Fruit fly (Drosophila melanogaster) whole organism, embryonic: ENCODE measurements around the gene Cdc7.
A peak's percentile ranks its signal among the peaks of the same experiment; 100 is the strongest.

Experiments used
- ATbp ChIP-seq: fragments of 200-800 bp; sonication (Bioruptor generic); optimal IDR thresholded peaks from 2 replicates; lab custom pipeline; 2017; ENCODE audit warnings: missing biosample characterization, mild to moderate bottlenecking, missing genetic modification characterization, missing genetic modification reagents
- B-H2 ChIP-seq: fragments of 200-800 bp; sonication (Bioruptor generic); optimal IDR thresholded peaks from 2 replicates; lab custom pipeline; 2018; ENCODE audit warnings: missing biosample characterization, mild to moderate bottlenecking, missing genetic modification characterization
- CG10543 ChIP-seq: fragments of 200-800 bp; sonication (Bioruptor generic); optimal IDR thresholded peaks from 3 replicates; lab custom pipeline; 2017; ENCODE audit warnings: missing biosample characterization, mild to moderate bottlenecking, missing genetic modification characterization, moderate library complexity
- CG12659 ChIP-seq: fragments of 200-800 bp; sonication (Bioruptor generic); optimal IDR thresholded peaks from 3 replicates; lab custom pipeline; 2017; ENCODE audit warnings: mild to moderate bottlenecking, missing biosample characterization, missing genetic modification reagents, missing genetic modification characterization
- CG12769 ChIP-seq: fragments of 200-800 bp; sonication (Bioruptor generic); optimal IDR thresholded peaks from 2 replicates; lab custom pipeline; 2019; ENCODE audit warnings: missing biosample characterization, mild to moderate bottlenecking, missing genetic modification characterization, moderate library complexity
- CG13624 ChIP-seq: fragments of 200-800 bp; sonication (Bioruptor generic); optimal IDR thresholded peaks from 2 replicates; lab custom pipeline; 2016; ENCODE audit warnings: missing biosample characterization, missing genetic modification characterization
- CG13894 ChIP-seq: fragments of 200-800 bp; sonication (Bioruptor generic); optimal IDR thresholded peaks from 3 replicates; lab custom pipeline; 2018; ENCODE audit warnings: missing biosample characterization, mild to moderate bottlenecking, missing genetic modification characterization, moderate library complexity
- CG14441 ChIP-seq: fragments of 200-800 bp; sonication (Bioruptor generic); IDR thresholded peaks from 2 replicates; pipeline ENCODE4 v1.3.6; 2022; ENCODE audit warnings: missing biosample characterization, missing genetic modification characterization
- CG15011 ChIP-seq: fragments of 200-800 bp; sonication (Bioruptor generic); optimal IDR thresholded peaks from 3 replicates; lab custom pipeline; 2018; ENCODE audit warnings: missing biosample characterization, mild to moderate bottlenecking, missing genetic modification characterization
- CG15514 ChIP-seq: fragments of 200-800 bp; sonication (Bioruptor generic); optimal IDR thresholded peaks from 3 replicates; lab custom pipeline; 2017; ENCODE audit warnings: missing biosample characterization, missing genetic modification characterization, mild to moderate bottlenecking, moderate library complexity, missing genetic modification reagents
- CG1603 ChIP-seq: fragments of 200-800 bp; sonication (Bioruptor generic); optimal IDR thresholded peaks from 2 replicates; lab custom pipeline; 2019; ENCODE audit warnings: missing biosample characterization, mild to moderate bottlenecking, missing genetic modification characterization, moderate library complexity
- CG2199 ChIP-seq: fragments of 200-800 bp; sonication (Bioruptor generic); IDR thresholded peaks from 3 replicates; pipeline ENCODE4 v1.3.6; 2022; ENCODE audit warnings: missing biosample characterization, missing genetic modification characterization
- CG2678 ChIP-seq: fragments of 200-800 bp; sonication (Bioruptor generic); optimal IDR thresholded peaks from 3 replicates; lab custom pipeline; 2019; ENCODE audit warnings: missing biosample characterization, mild to moderate bottlenecking, missing genetic modification characterization, moderate library complexity
- CG3065 ChIP-seq: fragments of 200-800 bp; sonication (Bioruptor generic); optimal IDR thresholded peaks from 2 replicates; lab custom pipeline; 2016; ENCODE audit warnings: missing biosample characterization, missing genetic modification characterization
- CG31224 ChIP-seq: fragments of 200-800 bp; sonication (Bioruptor generic); IDR thresholded peaks from 2 replicates; pipeline ENCODE4 v1.3.6; 2022; ENCODE audit warnings: missing biosample characterization, missing genetic modification characterization
- CG4617 ChIP-seq: fragments of 200-800 bp; sonication (Bioruptor generic); optimal IDR thresholded peaks from 3 replicates; lab custom pipeline; 2016; ENCODE audit warnings: missing biosample characterization, missing genetic modification characterization, borderline replicate concordance
- CG6175 ChIP-seq: fragments of 200-800 bp; sonication (Bioruptor generic); IDR thresholded peaks from 3 replicates; pipeline ENCODE4 v1.3.6; 2022; ENCODE audit warnings: missing biosample characterization, missing genetic modification characterization
- CG6654 ChIP-seq: fragments of 200-800 bp; sonication (Bioruptor generic); optimal IDR thresholded peaks from 2 replicates; lab custom pipeline; 2017; ENCODE audit warnings: missing biosample characterization, mild to moderate bottlenecking, missing genetic modification characterization
- CG8290 ChIP-seq, 3 experiments: fragments of 200-800 bp; sonication (Bioruptor generic); optimal IDR thresholded peaks; 2 replicates each; lab custom pipeline; 2016 to 2019; ENCODE audit warnings: missing biosample characterization in 3 of 3, missing genetic modification characterization in 3 of 3, mild to moderate bottlenecking in 2 of 3, moderate library complexity in 1 of 3
- CG8388 ChIP-seq: fragments of 200-800 bp; sonication (Bioruptor generic); optimal IDR thresholded peaks from 2 replicates; lab custom pipeline; 2019; ENCODE audit warnings: missing biosample characterization, mild to moderate bottlenecking, missing genetic modification characterization, moderate library complexity
- CG9876 ChIP-seq: fragments of 200-800 bp; sonication (Bioruptor generic); optimal IDR thresholded peaks from 2 replicates; lab custom pipeline; 2016; ENCODE audit warnings: missing biosample characterization, missing genetic modification characterization
- Dbx ChIP-seq: fragments of 200-800 bp; sonication (Bioruptor generic); IDR thresholded peaks from 3 replicates; pipeline ENCODE4 v1.3.6; 2022; ENCODE audit warnings: missing biosample characterization, missing genetic modification characterization
- Deaf1 ChIP-seq: fragments of 200-800 bp; optimal IDR thresholded peaks from 3 replicates; lab custom pipeline; 2019; ENCODE audit warnings: missing biosample characterization, mild to moderate bottlenecking, missing genetic modification characterization, moderate library complexity
- Fer1 ChIP-seq: fragments of 200-800 bp; sonication (Bioruptor generic); optimal IDR thresholded peaks from 2 replicates; lab custom pipeline; 2017; ENCODE audit warnings: missing biosample characterization, mild to moderate bottlenecking, missing genetic modification characterization
- Hmr ChIP-seq: fragments of 200-800 bp; sonication (Bioruptor generic); optimal IDR thresholded peaks from 3 replicates; lab custom pipeline; 2017; ENCODE audit warnings: mild to moderate bottlenecking, missing biosample characterization, missing genetic modification reagents, missing genetic modification characterization
- Hr51 ChIP-seq, 2 experiments: fragments of 200-800 bp; sonication (Bioruptor generic); optimal IDR thresholded peaks; 2 replicates in 1 of 2; 3 replicates in 1 of 2; lab custom pipeline; 2016 to 2018; ENCODE audit warnings: missing biosample characterization in 2 of 2, missing genetic modification characterization in 2 of 2, mild to moderate bottlenecking in 1 of 2, moderate library complexity in 1 of 2
- Lim3 ChIP-seq: fragments of 200-800 bp; sonication (Bioruptor generic); IDR thresholded peaks from 2 replicates; pipeline ENCODE4 v1.3.6; 2022; ENCODE audit warnings: missing biosample characterization, missing genetic modification characterization
- Meics ChIP-seq: fragments of 200-800 bp; sonication (Bioruptor generic); optimal IDR thresholded peaks from 2 replicates; lab custom pipeline; 2017; ENCODE audit warnings: missing biosample characterization, mild to moderate bottlenecking, missing genetic modification characterization
- NFAT ChIP-seq: fragments of 200-800 bp; sonication (Bioruptor generic); IDR thresholded peaks from 2 replicates; pipeline ENCODE4 v1.3.6; 2022; ENCODE audit warnings: missing biosample characterization, missing genetic modification characterization
- Pdp1 ChIP-seq, 2 experiments: fragments of 200-800 bp; sonication (Bioruptor generic); optimal IDR thresholded peaks; 3 replicates each; lab custom pipeline; 2016; ENCODE audit warnings: missing biosample characterization in 2 of 2, missing genetic modification characterization in 2 of 2, mild to moderate bottlenecking in 1 of 2, moderate library complexity in 1 of 2
- Poxn ChIP-seq: fragments of 200-800 bp; sonication (Bioruptor generic); IDR thresholded peaks from 2 replicates; pipeline ENCODE4 v1.3.6; 2022; ENCODE audit warnings: missing biosample characterization, missing genetic modification characterization
- bowl ChIP-seq: fragments of 200-800 bp; sonication (Bioruptor generic); IDR thresholded peaks from 2 replicates; pipeline ENCODE4 v1.3.6; 2022; ENCODE audit warnings: missing biosample characterization, missing genetic modification characterization
- caup ChIP-seq: fragments of 200-800 bp; sonication (Bioruptor generic); optimal IDR thresholded peaks from 3 replicates; lab custom pipeline; 2017; ENCODE audit warnings: missing biosample characterization, mild to moderate bottlenecking, missing genetic modification characterization, moderate library complexity; ENCODE audit not compliant: severe bottlenecking
- cg ChIP-seq: fragments of 200-800 bp; sonication (Bioruptor generic); optimal IDR thresholded peaks from 3 replicates; lab custom pipeline; 2019; ENCODE audit warnings: missing biosample characterization, mild to moderate bottlenecking, missing genetic modification characterization, moderate library complexity
- crc ChIP-seq: fragments of 200-800 bp; sonication (Bioruptor generic); optimal IDR thresholded peaks from 2 replicates; lab custom pipeline; 2016; ENCODE audit warnings: missing biosample characterization, missing genetic modification characterization
- crol ChIP-seq: fragments of 200-800 bp; sonication (Bioruptor generic); IDR thresholded peaks from 2 replicates; pipeline ENCODE4 v1.3.6; 2022; ENCODE audit warnings: missing biosample characterization, missing genetic modification characterization
- ewg ChIP-seq: fragments of 200-800 bp; sonication (Bioruptor generic); optimal IDR thresholded peaks from 3 replicates; lab custom pipeline; 2017; ENCODE audit warnings: mild to moderate bottlenecking, missing biosample characterization, missing genetic modification reagents, missing genetic modification characterization
- gcm2 ChIP-seq: fragments of 200-800 bp; sonication (Bioruptor generic); optimal IDR thresholded peaks from 2 replicates; lab custom pipeline; 2016; ENCODE audit warnings: missing biosample characterization, missing genetic modification characterization
- grau ChIP-seq: fragments of 200-800 bp; optimal IDR thresholded peaks from 3 replicates; lab custom pipeline; 2019; ENCODE audit warnings: missing biosample characterization, mild to moderate bottlenecking, missing genetic modification characterization, moderate library complexity
- kni ChIP-seq: fragments of 200-800 bp; sonication (Bioruptor generic); optimal IDR thresholded peaks from 3 replicates; lab custom pipeline; 2017; ENCODE audit warnings: mild to moderate bottlenecking, missing biosample characterization, missing genetic modification reagents, missing genetic modification characterization
- lab ChIP-seq: fragments of 200-800 bp; sonication (Bioruptor generic); optimal IDR thresholded peaks from 3 replicates; lab custom pipeline; 2017; ENCODE audit warnings: missing biosample characterization, missing genetic modification characterization, mild to moderate bottlenecking, moderate library complexity, missing genetic modification reagents
- mirr ChIP-seq: fragments of 200-800 bp; sonication (Bioruptor generic); optimal IDR thresholded peaks from 3 replicates; lab custom pipeline; 2018; ENCODE audit warnings: missing biosample characterization, mild to moderate bottlenecking, missing genetic modification characterization
- nerfin-1 ChIP-seq: fragments of 200-800 bp; sonication (Bioruptor generic); optimal IDR thresholded peaks from 3 replicates; lab custom pipeline; 2019; ENCODE audit warnings: missing biosample characterization, mild to moderate bottlenecking, missing genetic modification characterization, moderate library complexity
- psq ChIP-seq: fragments of 200-800 bp; sonication (Bioruptor generic); optimal IDR thresholded peaks from 2 replicates; lab custom pipeline; 2017; ENCODE audit warnings: missing biosample characterization, missing genetic modification characterization
- sd ChIP-seq: fragments of 200-800 bp; sonication (Bioruptor generic); optimal IDR thresholded peaks from 3 replicates; lab custom pipeline; 2018; ENCODE audit warnings: missing biosample characterization, mild to moderate bottlenecking, missing genetic modification characterization, moderate library complexity
- twi ChIP-seq: fragments of 200-800 bp; optimal IDR thresholded peaks from 2 replicates; lab custom pipeline; 2019; ENCODE audit warnings: missing biosample characterization, mild to moderate bottlenecking, missing genetic modification characterization, moderate library complexity
- unc-4 ChIP-seq: fragments of 200-800 bp; sonication (Bioruptor generic); IDR thresholded peaks from 2 replicates; pipeline ENCODE4 v1.3.6; 2022; ENCODE audit warnings: missing biosample characterization, missing genetic modification characterization; ENCODE audit not compliant: partially characterized antibody

Cdc7 gene

DNA sequence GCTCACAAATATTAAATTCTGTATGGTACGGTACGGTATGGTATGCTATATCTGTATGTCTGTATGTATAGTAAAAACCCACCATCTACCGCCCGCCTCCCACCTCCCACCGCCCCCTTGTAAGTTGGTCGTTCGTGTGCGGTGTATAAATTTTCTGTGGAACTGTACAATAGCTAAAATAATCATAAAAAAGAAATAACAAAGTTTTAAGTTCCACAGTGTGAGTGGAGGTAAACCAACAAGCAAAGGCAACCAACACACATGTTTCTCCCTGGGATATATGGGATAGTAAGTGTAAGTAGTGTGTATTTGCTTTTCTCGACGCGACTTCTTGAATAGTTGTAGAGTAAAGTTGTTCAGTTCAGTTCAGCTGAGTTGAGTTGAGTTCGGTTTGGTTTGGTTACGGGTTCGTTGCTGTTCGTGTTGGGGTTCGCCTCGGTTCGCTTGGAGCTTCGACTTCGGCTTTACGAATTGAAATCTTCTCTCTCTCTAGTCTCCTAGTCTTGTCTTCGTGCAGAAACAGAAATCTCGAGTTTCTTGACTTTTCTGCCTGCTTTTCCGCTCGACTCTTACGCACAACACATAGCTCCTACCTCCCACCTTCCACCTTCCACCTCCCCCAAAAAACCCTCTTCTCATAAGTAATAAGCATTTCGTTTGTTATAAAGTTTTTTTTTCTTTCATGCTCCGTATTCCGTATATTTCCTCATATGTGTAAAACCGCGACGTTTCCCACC is 52.4 kb downstream of the Cdc7 start:
- no peak for TF ChIP-seq CG15011 (GFP tag; lab: Kevin White, UChicago)
- TF ChIP-seq psq (GFP tag; lab: Kevin White, UChicago): peak; percentile 31
- TF ChIP-seq Hr51 (GFP tag; optimal IDR thresholded peaks at IDR 0.05; lab: Kevin White, UChicago): no peak
- no peak for TF ChIP-seq B-H2 (GFP tag; lab: Kevin White, UChicago)
- peak; percentile 36 for TF ChIP-seq sd (tag; lab: Kevin White, UChicago)
- no peak for TF ChIP-seq CG4617 (GFP tag; lab: Kevin White, UChicago)
- TF ChIP-seq CG10543 (GFP tag; lab: Kevin White, UChicago): peak; percentile 37
- peak; percentile 89 for TF ChIP-seq Deaf1
- TF ChIP-seq ATbp (GFP tag; lab: Kevin White, UChicago): peak; percentile 8
- TF ChIP-seq crc (GFP tag; lab: Kevin White, UChicago): no peak
- TF ChIP-seq CG8290 (GFP tag; optimal IDR thresholded peaks at IDR 0.05; lab: Kevin White, UChicago): no peak
- peak in 1 of 2 experiments; percentile 32 for TF ChIP-seq CG8290 (tag; optimal IDR thresholded peaks at IDR 0.05; lab: Kevin White, UChicago)
- peak; percentile 59 for TF ChIP-seq mirr (GFP tag; lab: Kevin White, UChicago)
- peak; percentile 34 for TF ChIP-seq twi (tag; lab: Kevin White, UChicago)
- TF ChIP-seq crol: peak; percentile 74
- no peak for TF ChIP-seq Dbx (GFP tag; lab: Robert Waterston, UW)
- no peak for TF ChIP-seq CG6654 (GFP tag; lab: Kevin White, UChicago)
- TF ChIP-seq unc-4 (GFP tag; lab: Robert Waterston, UW): no peak
- no peak for TF ChIP-seq CG12659 (GFP tag; lab: Kevin White, UChicago)
- TF ChIP-seq cg (GFP tag; lab: Kevin White, UChicago): peak; percentile 46
- peak; percentile 16 for TF ChIP-seq grau (tag; lab: Kevin White, UChicago)
- 0 out of 2 replicates have a peak, but pooled peaks have one; percentile 12 for TF ChIP-seq NFAT
- TF ChIP-seq CG3065: no peak
- TF ChIP-seq Hmr (GFP tag; lab: Kevin White, UChicago): peak; percentile 27
- peak; percentile 83 for TF ChIP-seq CG8388 (GFP tag; lab: Kevin White, UChicago)
- peak; percentile 44; the same call in 1 of the 3 replicates for TF ChIP-seq CG2199
- no peak for TF ChIP-seq Poxn (GFP tag; lab: Robert Waterston, UW)
- peak; percentile 39 for TF ChIP-seq kni (GFP tag; lab: Kevin White, UChicago)
- TF ChIP-seq Fer1 (GFP tag; lab: Kevin White, UChicago): peak; percentile 31
- TF ChIP-seq CG2678 (tag; lab: Kevin White, UChicago): peak; percentile 22
- no peak for TF ChIP-seq Lim3 (GFP tag; lab: Robert Waterston, UW)
- peak; percentile 20 for TF ChIP-seq caup (GFP tag; lab: Kevin White, UChicago)
- peak; percentile 52 for TF ChIP-seq CG13894
- no peak for TF ChIP-seq bowl
- TF ChIP-seq CG15514 (GFP tag; lab: Kevin White, UChicago): peak; percentile 24
- no peak for TF ChIP-seq CG31224 (GFP tag; lab: Robert Waterston, UW)
- TF ChIP-seq CG14441 (GFP tag; lab: Robert Waterston, UW): peak; percentile 41
- TF ChIP-seq CG6175 (GFP tag; lab: Robert Waterston, UW): no peak
- TF ChIP-seq nerfin-1: no peak
- no peak for TF ChIP-seq Meics (GFP tag; lab: Kevin White, UChicago)
- TF ChIP-seq CG9876 (GFP tag; lab: Kevin White, UChicago): no peak
- peak; percentile 91 for TF ChIP-seq CG12769 (tag; lab: Kevin White, UChicago)
- no peak for TF ChIP-seq CG13624 (GFP tag; lab: Kevin White, UChicago)
- TF ChIP-seq gcm2: no peak
- TF ChIP-seq CG1603 (tag; lab: Kevin White, UChicago): peak; percentile 6
- no peak for TF ChIP-seq ewg (GFP tag; lab: Kevin White, UChicago)
- TF ChIP-seq Pdp1 (GFP tag; optimal IDR thresholded peaks at IDR 0.05; lab: Kevin White, UChicago): peak in 1 of 2 experiments; percentile 14
- TF ChIP-seq lab (GFP tag; lab: Kevin White, UChicago): peak; percentile 49
